Worm (Caenorhabditis elegans) whole organism, L3 larva: ENCODE results near the gene F36F12.7.

Experiments
- ama-1 ChIP-seq: fragments of 150-350 bp; optimal IDR thresholded peaks from 2 replicates; lab custom pipeline; 2018
- egl-27 ChIP-seq: sonication (generic microtip); optimal IDR thresholded peaks from 4 replicates; lab custom pipeline; 2017; ENCODE audit warnings: missing biosample characterization, missing genetic modification reagents, missing genetic modification characterization
- lin-15B ChIP-seq: fragments of 150-350 bp; optimal IDR thresholded peaks from 2 replicates; lab custom pipeline; 2014; ENCODE audit warnings: missing biosample characterization, missing genetic modification characterization
- nfya-1 ChIP-seq: sonication (generic microtip); optimal IDR thresholded peaks from 2 replicates; lab custom pipeline; 2017; ENCODE audit warnings: missing genetic modification characterization, mild to moderate bottlenecking, missing compliant biosample characterization, antibody characterized with exemption, moderate library complexity; ENCODE audit not compliant: insufficient read depth
- nhr-12 ChIP-seq: fragments of 150-350 bp; optimal IDR thresholded peaks from 2 replicates; lab custom pipeline; 2014; ENCODE audit warnings: missing biosample characterization, missing genetic modification characterization
- snpc-4 ChIP-seq: fragments of 150-350 bp; optimal IDR thresholded peaks from 2 replicates; lab custom pipeline; 2014; ENCODE audit warnings: missing biosample characterization, missing genetic modification characterization
- unc-62 ChIP-seq: fragments of 150-350 bp; sonication (generic microtip); optimal IDR thresholded peaks from 4 replicates; lab custom pipeline; 2014; ENCODE audit warnings: missing biosample characterization, missing genetic modification reagents, missing genetic modification characterization
- ztf-4 ChIP-seq: fragments of 150-350 bp; optimal IDR thresholded peaks from 2 replicates; lab custom pipeline; 2014; ENCODE audit warnings: missing biosample characterization, missing genetic modification characterization

- TF ChIP-seq lin-15B (tag; lab: Kevin White, UChicago) (no peak), egl-27 (no peak), unc-62 (GFP tag; lab: Kevin White, UChicago) (no peak), snpc-4 (tag; lab: Kevin White, UChicago) (no peak), ztf-4 (tag; lab: Kevin White, UChicago) (no peak), nfya-1 (tag; lab: Kevin White, UChicago) (no peak), nhr-12 (no peak), ama-1 (lab: Kevin White, UChicago) (no peak)
These were observed 23.1 kb upstream of the F36F12.7 start for ce11 chrV:2076043-2076442.
